Fruit fly (Drosophila melanogaster): ENCODE results near the gene CG4829.

DNA sequence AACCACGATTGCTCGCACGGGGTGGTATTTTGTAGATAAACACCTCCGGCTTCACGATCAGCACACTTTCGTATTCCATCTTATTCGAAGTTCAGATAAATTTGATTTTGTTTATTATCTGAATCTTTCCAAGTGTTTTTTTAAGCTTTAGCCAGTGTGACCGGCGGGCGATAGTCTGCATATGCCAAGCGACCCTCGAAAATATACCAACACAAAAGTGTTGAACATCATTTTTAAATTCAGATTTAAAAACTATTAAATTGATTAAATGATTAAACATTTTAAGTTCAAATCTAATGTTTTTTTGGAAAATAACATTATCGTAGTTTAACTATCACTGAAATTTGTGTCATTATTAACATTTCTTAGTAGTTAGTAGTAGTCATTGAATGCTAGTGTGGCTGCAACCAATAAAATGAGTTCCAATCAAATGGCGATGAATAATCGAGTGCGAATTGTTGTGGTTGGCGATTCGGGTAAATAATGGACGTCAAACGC lies 10.9 kb upstream of the CG4829 start, which contains the start of the genes CG9132 and CG4789:
- no peak for TF ChIP-seq insv (optimal IDR thresholded peaks at IDR 0.05)
- TF ChIP-seq Myc (optimal IDR thresholded peaks at IDR 0.05) = no peak
- TF ChIP-seq Sin3A (optimal IDR thresholded peaks at IDR 0.05) = no peak
- no peak for TF ChIP-seq ttk (optimal IDR thresholded peaks at IDR 0.05)
- TF ChIP-seq psq (optimal IDR thresholded peaks at IDR 0.05) = no peak
